Fruit fly (Drosophila melanogaster): Measurements from ENCODE around the gene mld.

The mld gene

dm6 chr3R:24572540-24573043 is 12.9 kb upstream of the mld start (continued):
- TF ChIP-seq dac (GFP tag; optimal IDR thresholded peaks at IDR 0.05) (peak; percentile 94), Smox (GFP tag; optimal IDR thresholded peaks at IDR 0.05) (peak; percentile 99), CG6854 (GFP tag; optimal IDR thresholded peaks at IDR 0.05) (peak; percentile 94), Ets21C (GFP tag; optimal IDR thresholded peaks at IDR 0.05) (peak; percentile 96), CG6163 (GFP tag; IDR thresholded peaks at IDR 0.05) (peak; percentile 100), CG11902 (GFP tag; optimal IDR thresholded peaks at IDR 0.05) (peak; percentile 95), CG6276 (GFP tag; optimal IDR thresholded peaks at IDR 0.05) (peak; percentile 98), Eip78C (GFP tag) (peak; percentile 100), Met (GFP tag; optimal IDR thresholded peaks at IDR 0.05) (peak; percentile 99), CG6792 (GFP tag; optimal IDR thresholded peaks at IDR 0.05) (peak; percentile 98), CG8119 (GFP tag; IDR thresholded peaks at IDR 0.05) (peak; percentile 99), spab (GFP tag; optimal IDR thresholded peaks at IDR 0.05) (peak; percentile 94), Blimp-1 (GFP tag; optimal IDR thresholded peaks at IDR 0.05) (peak; percentile 92), Eip75B (GFP tag; optimal IDR thresholded peaks at IDR 0.05) (peak; percentile 99), Sox102F (GFP tag; optimal IDR thresholded peaks at IDR 0.05) (peak; percentile 99), Ets96B (tag; optimal IDR thresholded peaks at IDR 0.05) (peak; percentile 97), CG11294 (GFP tag; IDR thresholded peaks at IDR 0.05) (peak; percentile 98), fd85E (GFP tag; optimal IDR thresholded peaks at IDR 0.05) (peak; percentile 96), dsx (GFP tag; optimal IDR thresholded peaks at IDR 0.05; ENCODE audit: poor library complexity, severe bottlenecking) (peak; percentile 95), Sox15 (GFP tag; optimal IDR thresholded peaks at IDR 0.05) (peak; percentile 94), ss (GFP tag; optimal IDR thresholded peaks at IDR 0.05) (peak; percentile 86 to 95), CG3919 (GFP tag; optimal IDR thresholded peaks at IDR 0.05) (peak; percentile 99), Lpt (GFP tag; optimal IDR thresholded peaks at IDR 0.05) (peak; percentile 99), CG4318 (GFP tag; optimal IDR thresholded peaks at IDR 0.05) (peak; percentile 93), CG10631 (GFP tag; optimal IDR thresholded peaks at IDR 0.05) (peak; percentile 98), CG7368 (GFP tag; optimal IDR thresholded peaks at IDR 0.05) (peak; percentile 98), achi (GFP tag; optimal IDR thresholded peaks at IDR 0.05) (peak; percentile 98), topi (GFP tag; optimal IDR thresholded peaks at IDR 0.05) (peak; percentile 99), OdsH (GFP tag; optimal IDR thresholded peaks at IDR 0.05) (peak; percentile 98), net (GFP tag; optimal IDR thresholded peaks at IDR 0.05) (peak; percentile 98), CG16779 (tag; optimal IDR thresholded peaks at IDR 0.05) (peak; percentile 96), lz (GFP tag; optimal IDR thresholded peaks at IDR 0.05) (peak; percentile 99)

dm6 chr3R:24573094-24573732 is 12.2 kb upstream of the mld start:
- TF ChIP-seq Ets21C (GFP tag; optimal IDR thresholded peaks at IDR 0.05) (no peak), Eip93F (GFP tag; optimal IDR thresholded peaks at IDR 0.05) (no peak), CG11902 (GFP tag; optimal IDR thresholded peaks at IDR 0.05) (no peak), Blimp-1 (GFP tag; optimal IDR thresholded peaks at IDR 0.05) (no peak), CG31627 (GFP tag; optimal IDR thresholded peaks at IDR 0.05) (no peak)

dm6 chr3R:24574123-24574522 is 11.3 kb upstream of the mld start:
- TF ChIP-seq Sox14 (GFP tag; optimal IDR thresholded peaks at IDR 0.05) = no peak
- TF ChIP-seq esn (GFP tag; optimal IDR thresholded peaks at IDR 0.05) = peak; percentile 61
- peak; percentile 16 for TF ChIP-seq achi (GFP tag; optimal IDR thresholded peaks at IDR 0.05)
- TF ChIP-seq CG10631 (GFP tag; optimal IDR thresholded peaks at IDR 0.05) = peak; percentile 27
- TF ChIP-seq CG15336 (GFP tag; IDR thresholded peaks at IDR 0.05) = peak; percentile 20; the same call in 1 of the 2 replicates
- TF ChIP-seq Ets96B (tag; optimal IDR thresholded peaks at IDR 0.05) = peak; percentile 68
- TF ChIP-seq CG6854 (GFP tag; optimal IDR thresholded peaks at IDR 0.05) = no peak
- no peak for TF ChIP-seq CG11294 (GFP tag; IDR thresholded peaks at IDR 0.05)
- peak; percentile 42 for TF ChIP-seq Met (GFP tag; optimal IDR thresholded peaks at IDR 0.05)
- peak; percentile 26 for TF ChIP-seq pdm3 (GFP tag; optimal IDR thresholded peaks at IDR 0.05)
- TF ChIP-seq CG8632 (GFP tag; optimal IDR thresholded peaks at IDR 0.05) = peak; percentile 55
- TF ChIP-seq CG6163 (GFP tag; IDR thresholded peaks at IDR 0.05) = peak; percentile 27; the same call in 1 of the 3 replicates
- peak; percentile 22 for TF ChIP-seq CG6792 (GFP tag; optimal IDR thresholded peaks at IDR 0.05)
- TF ChIP-seq spab (GFP tag; optimal IDR thresholded peaks at IDR 0.05) = peak; percentile 52
- TF ChIP-seq Sox102F (GFP tag; optimal IDR thresholded peaks at IDR 0.05) = peak; percentile 4
- TF ChIP-seq lz (GFP tag; optimal IDR thresholded peaks at IDR 0.05) = peak; percentile 51
- no peak for TF ChIP-seq net (GFP tag; optimal IDR thresholded peaks at IDR 0.05)
- TF ChIP-seq fd85E (GFP tag; optimal IDR thresholded peaks at IDR 0.05) = no peak
- TF ChIP-seq topi (GFP tag; optimal IDR thresholded peaks at IDR 0.05) = peak; percentile 34
- TF ChIP-seq CG3919 (GFP tag; optimal IDR thresholded peaks at IDR 0.05) = peak; percentile 33
- peak; percentile 6 for TF ChIP-seq CG31627 (GFP tag; optimal IDR thresholded peaks at IDR 0.05)
- peak; percentile 64 for TF ChIP-seq CG3032 (tag; optimal IDR thresholded peaks at IDR 0.05)
- peak; percentile 17 for TF ChIP-seq CG32006 (GFP tag; optimal IDR thresholded peaks at IDR 0.05)
- no peak for TF ChIP-seq CG16779 (tag; optimal IDR thresholded peaks at IDR 0.05)
- peak; percentile 25 to 55 for TF ChIP-seq ss (GFP tag; optimal IDR thresholded peaks at IDR 0.05)
- TF ChIP-seq salr (GFP tag; optimal IDR thresholded peaks at IDR 0.05) = peak in 1 of 2 experiments; percentile 8
- peak; percentile 44 for TF ChIP-seq acj6 (GFP tag; optimal IDR thresholded peaks at IDR 0.05)
- TF ChIP-seq svp (GFP tag) = peak; percentile 76

Data from whole organism, prepupa.